Fruit fly (Drosophila melanogaster) whole organism, prepupa: ENCODE results near the gene Rh4.

Experiments used
- Blimp-1 ChIP-seq: fragments of 200-800 bp; sonication (Bioruptor generic); optimal IDR thresholded peaks from 3 replicates; lab custom pipeline; 2017; ENCODE audit warnings: missing biosample characterization, missing genetic modification characterization, mild to moderate bottlenecking, moderate library complexity, missing genetic modification reagents
- CG10631 ChIP-seq: fragments of 200-800 bp; sonication (Bioruptor generic); optimal IDR thresholded peaks from 2 replicates; lab custom pipeline; 2016; ENCODE audit warnings: missing biosample characterization, missing genetic modification characterization
- CG11294 ChIP-seq: fragments of 200-800 bp; sonication (Bioruptor generic); IDR thresholded peaks from 2 replicates; pipeline ENCODE4 v1.3.6; 2022; ENCODE audit warnings: missing biosample characterization, missing genetic modification characterization
- CG11762 ChIP-seq: fragments of 200-800 bp; sonication (Bioruptor generic); optimal IDR thresholded peaks from 3 replicates; lab custom pipeline; 2016; ENCODE audit warnings: missing biosample characterization, missing genetic modification characterization; ENCODE audit not compliant: insufficient read depth
- CG11902 ChIP-seq: fragments of 200-800 bp; sonication (Bioruptor generic); optimal IDR thresholded peaks from 3 replicates; lab custom pipeline; 2016; ENCODE audit warnings: missing biosample characterization, missing genetic modification characterization
- CG15336 ChIP-seq: fragments of 200-800 bp; sonication (Bioruptor generic); IDR thresholded peaks from 2 replicates; pipeline ENCODE4 v1.3.6; 2022; ENCODE audit warnings: missing biosample characterization, missing genetic modification characterization
- CG1621 ChIP-seq: fragments of 200-800 bp; sonication (Bioruptor generic); optimal IDR thresholded peaks from 3 replicates; lab custom pipeline; 2018; ENCODE audit warnings: missing biosample characterization, mild to moderate bottlenecking, missing genetic modification characterization
- CG16779 ChIP-seq: fragments of 200-800 bp; sonication (Bioruptor generic); optimal IDR thresholded peaks from 3 replicates; lab custom pipeline; 2017; ENCODE audit warnings: missing biosample characterization, mild to moderate bottlenecking, missing genetic modification characterization
- CG31627 ChIP-seq: fragments of 200-800 bp; sonication (Bioruptor generic); optimal IDR thresholded peaks from 3 replicates; lab custom pipeline; 2016; ENCODE audit warnings: missing biosample characterization, missing genetic modification characterization
- CG32006 ChIP-seq: fragments of 200-800 bp; sonication (Bioruptor generic); optimal IDR thresholded peaks from 3 replicates; lab custom pipeline; 2017; ENCODE audit warnings: missing biosample characterization, mild to moderate bottlenecking, missing genetic modification characterization
- CG34406 ChIP-seq: fragments of 200-800 bp; sonication (Bioruptor generic); optimal IDR thresholded peaks from 3 replicates; lab custom pipeline; 2016; ENCODE audit warnings: missing biosample characterization, missing genetic modification characterization
- CG3919 ChIP-seq: fragments of 200-800 bp; sonication (Bioruptor generic); optimal IDR thresholded peaks from 3 replicates; lab custom pipeline; 2016; ENCODE audit warnings: missing biosample characterization, missing genetic modification characterization
- CG4318 ChIP-seq: fragments of 200-800 bp; sonication (Bioruptor generic); optimal IDR thresholded peaks from 3 replicates; lab custom pipeline; 2017; ENCODE audit warnings: missing biosample characterization, mild to moderate bottlenecking, missing genetic modification characterization
- CG6163 ChIP-seq: fragments of 200-800 bp; sonication (Bioruptor generic); IDR thresholded peaks from 3 replicates; pipeline ENCODE4 v1.3.6; 2022; ENCODE audit warnings: missing biosample characterization, missing genetic modification characterization
- CG6792 ChIP-seq: fragments of 200-800 bp; sonication (Bioruptor generic); optimal IDR thresholded peaks from 3 replicates; lab custom pipeline; 2016; ENCODE audit warnings: missing biosample characterization, missing genetic modification characterization
- CG6808 ChIP-seq: fragments of 200-800 bp; sonication (Bioruptor generic); optimal IDR thresholded peaks from 3 replicates; lab custom pipeline; 2017; ENCODE audit warnings: missing biosample characterization, missing genetic modification characterization, mild to moderate bottlenecking, moderate library complexity, missing genetic modification reagents
- CG6854 ChIP-seq: fragments of 200-800 bp; sonication (Bioruptor generic); optimal IDR thresholded peaks from 2 replicates; lab custom pipeline; 2017; ENCODE audit warnings: missing biosample characterization, mild to moderate bottlenecking, missing genetic modification characterization
- CG8119 ChIP-seq: fragments of 200-800 bp; sonication (Bioruptor generic); IDR thresholded peaks from 3 replicates; pipeline ENCODE4 v1.3.6; 2022; ENCODE audit warnings: missing biosample characterization, missing genetic modification characterization
- CG8319 ChIP-seq: fragments of 200-800 bp; sonication (Bioruptor generic); optimal IDR thresholded peaks from 3 replicates; lab custom pipeline; 2016; ENCODE audit warnings: missing biosample characterization, missing genetic modification characterization
- CG8632 ChIP-seq: fragments of 200-800 bp; sonication (Bioruptor generic); optimal IDR thresholded peaks from 3 replicates; lab custom pipeline; 2016; ENCODE audit warnings: missing biosample characterization, missing genetic modification characterization
- CG9139 ChIP-seq: fragments of 200-800 bp; sonication (Bioruptor generic); optimal IDR thresholded peaks from 3 replicates; lab custom pipeline; 2017; ENCODE audit warnings: missing biosample characterization, mild to moderate bottlenecking, missing genetic modification characterization
- Eip75B ChIP-seq: fragments of 200-800 bp; sonication (Bioruptor generic); optimal IDR thresholded peaks from 3 replicates; lab custom pipeline; 2016; ENCODE audit warnings: missing biosample characterization, missing genetic modification characterization
- Eip78C ChIP-seq: fragments of 200-800 bp; sonication (Bioruptor generic); peaks from one replicate; lab custom pipeline; 2016; ENCODE audit warnings: missing biosample characterization, missing genetic modification characterization
- Ets21C ChIP-seq: fragments of 200-800 bp; sonication (Bioruptor generic); optimal IDR thresholded peaks from 3 replicates; lab custom pipeline; 2016; ENCODE audit warnings: missing biosample characterization, missing genetic modification characterization
- Ets96B ChIP-seq: fragments of 200-800 bp; optimal IDR thresholded peaks from 2 replicates; lab custom pipeline; 2019; ENCODE audit warnings: missing biosample characterization, mild to moderate bottlenecking, missing genetic modification characterization, moderate library complexity
- Gug ChIP-seq: fragments of 200-800 bp; sonication (Bioruptor generic); IDR thresholded peaks from 2 replicates; pipeline ENCODE4 v1.3.6; 2022; ENCODE audit warnings: missing biosample characterization, missing genetic modification characterization
- Hr38 ChIP-seq: sonication (Bioruptor generic); optimal IDR thresholded peaks from 2 replicates; lab custom pipeline; 2016; ENCODE audit warnings: missing biosample characterization, missing genetic modification characterization
- Hr39 ChIP-seq: fragments of 200-800 bp; sonication (Bioruptor generic); optimal IDR thresholded peaks from 2 replicates; lab custom pipeline; 2016; ENCODE audit warnings: missing biosample characterization, missing genetic modification characterization
- Hr4 ChIP-seq: fragments of 200-800 bp; sonication (Bioruptor generic); optimal IDR thresholded peaks from 3 replicates; lab custom pipeline; 2016; ENCODE audit warnings: missing biosample characterization, missing genetic modification characterization
- Lpt ChIP-seq: fragments of 200-800 bp; sonication (Bioruptor generic); optimal IDR thresholded peaks from 3 replicates; lab custom pipeline; 2016; ENCODE audit warnings: missing biosample characterization, missing genetic modification characterization
- Met ChIP-seq: fragments of 200-800 bp; sonication (Bioruptor generic); optimal IDR thresholded peaks from 3 replicates; lab custom pipeline; 2016; ENCODE audit warnings: missing biosample characterization, missing genetic modification characterization
- OdsH ChIP-seq: fragments of 200-800 bp; sonication (Bioruptor generic); optimal IDR thresholded peaks from 3 replicates; lab custom pipeline; 2016; ENCODE audit warnings: missing biosample characterization, missing genetic modification characterization
- Smox ChIP-seq: fragments of 200-800 bp; sonication (Bioruptor generic); optimal IDR thresholded peaks from 3 replicates; lab custom pipeline; 2016; ENCODE audit warnings: missing biosample characterization, missing genetic modification characterization
- Sox102F ChIP-seq: fragments of 200-800 bp; sonication (Bioruptor generic); optimal IDR thresholded peaks from 2 replicates; lab custom pipeline; 2016; ENCODE audit warnings: missing biosample characterization, mild to moderate bottlenecking, missing genetic modification characterization
- Sox14 ChIP-seq: fragments of 200-800 bp; sonication (Bioruptor generic); optimal IDR thresholded peaks from 3 replicates; lab custom pipeline; 2016; ENCODE audit warnings: missing biosample characterization, missing genetic modification characterization
- Sox15 ChIP-seq: fragments of 200-800 bp; sonication (Bioruptor generic); optimal IDR thresholded peaks from 3 replicates; lab custom pipeline; 2016; ENCODE audit warnings: missing biosample characterization, missing genetic modification characterization
- achi ChIP-seq: fragments of 200-800 bp; sonication (Bioruptor generic); optimal IDR thresholded peaks from 3 replicates; lab custom pipeline; 2016; ENCODE audit warnings: missing biosample characterization, missing genetic modification characterization
- acj6 ChIP-seq: fragments of 200-800 bp; sonication (Bioruptor generic); optimal IDR thresholded peaks from 3 replicates; lab custom pipeline; 2016; ENCODE audit warnings: missing biosample characterization, missing genetic modification characterization
- dac ChIP-seq: fragments of 200-800 bp; sonication (Bioruptor generic); optimal IDR thresholded peaks from 2 replicates; lab custom pipeline; 2017; ENCODE audit warnings: missing biosample characterization, mild to moderate bottlenecking, missing genetic modification characterization
- dsx ChIP-seq: fragments of 200-800 bp; optimal IDR thresholded peaks from 3 replicates; lab custom pipeline; 2019; ENCODE audit warnings: missing biosample characterization, mild to moderate bottlenecking, missing genetic modification characterization, moderate library complexity; ENCODE audit not compliant: poor library complexity, severe bottlenecking
- eg ChIP-seq: fragments of 200-800 bp; sonication (Bioruptor generic); IDR thresholded peaks from 3 replicates; pipeline ENCODE4 v1.3.6; 2022; ENCODE audit warnings: missing biosample characterization, missing genetic modification characterization
- esn ChIP-seq: fragments of 200-800 bp; sonication (Bioruptor generic); optimal IDR thresholded peaks from 2 replicates; lab custom pipeline; 2016; ENCODE audit warnings: missing biosample characterization, mild to moderate bottlenecking, missing genetic modification characterization, moderate library complexity
- fd59A ChIP-seq: fragments of 200-800 bp; sonication (Bioruptor generic); optimal IDR thresholded peaks from 2 replicates; lab custom pipeline; 2017; ENCODE audit warnings: missing biosample characterization, mild to moderate bottlenecking, missing genetic modification characterization, missing genetic modification reagents
- fkh ChIP-seq: fragments of 200-800 bp; sonication (Bioruptor generic); optimal IDR thresholded peaks from 3 replicates; lab custom pipeline; 2017; ENCODE audit warnings: missing biosample characterization, mild to moderate bottlenecking, missing genetic modification characterization, moderate library complexity
- lz ChIP-seq: fragments of 200-800 bp; sonication (Bioruptor generic); optimal IDR thresholded peaks from 3 replicates; lab custom pipeline; 2016; ENCODE audit warnings: missing biosample characterization, missing genetic modification characterization
- net ChIP-seq: fragments of 200-800 bp; sonication (Bioruptor generic); optimal IDR thresholded peaks from 3 replicates; lab custom pipeline; 2016; ENCODE audit warnings: missing biosample characterization, missing genetic modification characterization
- pdm3 ChIP-seq: fragments of 200-800 bp; sonication (Bioruptor generic); optimal IDR thresholded peaks from 3 replicates; lab custom pipeline; 2016; ENCODE audit warnings: missing biosample characterization, missing genetic modification characterization
- salr ChIP-seq, 2 experiments: fragments of 200-800 bp; sonication (Bioruptor generic); optimal IDR thresholded peaks; 3 replicates each; lab custom pipeline; 2016 to 2018; ENCODE audit warnings: missing biosample characterization in 2 of 2, missing genetic modification characterization in 2 of 2, mild to moderate bottlenecking in 1 of 2
- spab ChIP-seq: fragments of 200-800 bp; sonication (Bioruptor generic); optimal IDR thresholded peaks from 2 replicates; lab custom pipeline; 2017; ENCODE audit warnings: missing biosample characterization, mild to moderate bottlenecking, missing genetic modification characterization, missing genetic modification reagents
- svp ChIP-seq: fragments of 200-800 bp; sonication (Bioruptor generic); peaks from one replicate; lab custom pipeline; 2016; ENCODE audit warnings: missing biosample characterization, missing genetic modification characterization
- topi ChIP-seq: fragments of 200-800 bp; sonication (Bioruptor generic); optimal IDR thresholded peaks from 3 replicates; lab custom pipeline; 2016; ENCODE audit warnings: missing biosample characterization, missing genetic modification characterization
- vri ChIP-seq: fragments of 200-800 bp; sonication (Bioruptor generic); optimal IDR thresholded peaks from 3 replicates; lab custom pipeline; 2016; ENCODE audit warnings: missing biosample characterization, mild to moderate bottlenecking, missing genetic modification characterization

Rh4 gene

dm6 chr3L:16806823-16807325 is 55.4 kb downstream of the Rh4 start:
- TF ChIP-seq Gug (GFP tag; lab: Robert Waterston, UW): 0 out of 2 replicates have a peak, but pooled peaks have one; percentile 22
- TF ChIP-seq CG34406 (GFP tag; lab: Kevin White, UChicago): peak; percentile 84
- TF ChIP-seq Hr38 (GFP tag; lab: Kevin White, UChicago): no peak
- peak; percentile 37 for TF ChIP-seq Ets21C (GFP tag; lab: Kevin White, UChicago)
- peak; percentile 93 for TF ChIP-seq Eip78C (GFP tag; lab: Kevin White, UChicago)
- peak; percentile 70 for TF ChIP-seq Lpt
- peak; percentile 38 for TF ChIP-seq dac
- TF ChIP-seq Hr39: peak; percentile 54
- peak; percentile 55 for TF ChIP-seq lz
- peak; percentile 95 for TF ChIP-seq CG6808 (GFP tag; lab: Kevin White, UChicago)
- peak; percentile 32 for TF ChIP-seq Blimp-1 (GFP tag; lab: Kevin White, UChicago)
- peak; percentile 46 for TF ChIP-seq Sox102F (GFP tag; lab: Kevin White, UChicago)
- TF ChIP-seq CG11294 (GFP tag; lab: Robert Waterston, UW): peak; percentile 49
- peak; percentile 80 for TF ChIP-seq CG15336 (GFP tag; lab: Robert Waterston, UW)
- peak; percentile 82 for TF ChIP-seq achi (GFP tag; lab: Kevin White, UChicago)
- peak; percentile 37 for TF ChIP-seq topi (GFP tag; lab: Kevin White, UChicago)
- TF ChIP-seq CG6854: peak; percentile 55
- TF ChIP-seq fd59A (GFP tag; lab: Kevin White, UChicago): peak; percentile 93
- TF ChIP-seq salr (GFP tag; optimal IDR thresholded peaks at IDR 0.05; lab: Kevin White, UChicago): peak; percentile 25 to 92
- peak; percentile 80 for TF ChIP-seq CG3919 (GFP tag; lab: Kevin White, UChicago)
- TF ChIP-seq CG8319 (GFP tag; lab: Kevin White, UChicago): peak; percentile 65
- peak; percentile 66; the same call in 1 of the 3 replicates for TF ChIP-seq CG6163
- peak; percentile 73 for TF ChIP-seq CG6792 (GFP tag; lab: Kevin White, UChicago)
- TF ChIP-seq CG31627 (GFP tag; lab: Kevin White, UChicago): peak; percentile 57
- no peak for TF ChIP-seq fkh
- TF ChIP-seq esn (GFP tag; lab: Kevin White, UChicago): peak; percentile 80
- peak; percentile 93 for TF ChIP-seq spab (GFP tag; lab: Kevin White, UChicago)
- TF ChIP-seq CG11762 (GFP tag; lab: Kevin White, UChicago): peak; percentile 59
- peak; percentile 64; the same call in 2 of the 3 replicates for TF ChIP-seq eg (GFP tag; lab: Robert Waterston, UW)
- TF ChIP-seq Eip75B (GFP tag; lab: Kevin White, UChicago): peak; percentile 7
- TF ChIP-seq CG8632 (GFP tag; lab: Kevin White, UChicago): peak; percentile 85
- TF ChIP-seq CG9139: peak; percentile 72
- peak; percentile 89 for TF ChIP-seq CG10631 (GFP tag; lab: Kevin White, UChicago)
- TF ChIP-seq OdsH (GFP tag; lab: Kevin White, UChicago): peak; percentile 84
- peak; percentile 94 for TF ChIP-seq CG32006 (GFP tag; lab: Kevin White, UChicago)
- TF ChIP-seq Sox15 (GFP tag; lab: Kevin White, UChicago): peak; percentile 64
- TF ChIP-seq dsx (GFP tag; lab: Kevin White, UChicago): peak; percentile 82
- peak; percentile 84 for TF ChIP-seq CG8119 (GFP tag; lab: Robert Waterston, UW)
- peak; percentile 87 for TF ChIP-seq acj6
- TF ChIP-seq CG11902 (GFP tag; lab: Kevin White, UChicago): peak; percentile 60
- TF ChIP-seq CG4318: peak; percentile 76
- TF ChIP-seq Smox (GFP tag; lab: Kevin White, UChicago): peak; percentile 59
- TF ChIP-seq Ets96B: peak; percentile 89
- no peak for TF ChIP-seq svp (GFP tag; lab: Kevin White, UChicago)
- peak; percentile 66 for TF ChIP-seq pdm3 (GFP tag; lab: Kevin White, UChicago)
- peak; percentile 66 for TF ChIP-seq Hr4 (GFP tag; lab: Kevin White, UChicago)
- peak; percentile 68 for TF ChIP-seq Met (GFP tag; lab: Kevin White, UChicago)
- TF ChIP-seq Sox14: peak; percentile 37
- peak; percentile 80 for TF ChIP-seq net (GFP tag; lab: Kevin White, UChicago)
- TF ChIP-seq CG1621 (tag; lab: Kevin White, UChicago): peak; percentile 53
- TF ChIP-seq vri (GFP tag; lab: Kevin White, UChicago): peak; percentile 8
- peak; percentile 84 for TF ChIP-seq CG16779
